Fruit fly (Drosophila melanogaster): ENCODE data around the gene plh.

plh gene

DNA sequence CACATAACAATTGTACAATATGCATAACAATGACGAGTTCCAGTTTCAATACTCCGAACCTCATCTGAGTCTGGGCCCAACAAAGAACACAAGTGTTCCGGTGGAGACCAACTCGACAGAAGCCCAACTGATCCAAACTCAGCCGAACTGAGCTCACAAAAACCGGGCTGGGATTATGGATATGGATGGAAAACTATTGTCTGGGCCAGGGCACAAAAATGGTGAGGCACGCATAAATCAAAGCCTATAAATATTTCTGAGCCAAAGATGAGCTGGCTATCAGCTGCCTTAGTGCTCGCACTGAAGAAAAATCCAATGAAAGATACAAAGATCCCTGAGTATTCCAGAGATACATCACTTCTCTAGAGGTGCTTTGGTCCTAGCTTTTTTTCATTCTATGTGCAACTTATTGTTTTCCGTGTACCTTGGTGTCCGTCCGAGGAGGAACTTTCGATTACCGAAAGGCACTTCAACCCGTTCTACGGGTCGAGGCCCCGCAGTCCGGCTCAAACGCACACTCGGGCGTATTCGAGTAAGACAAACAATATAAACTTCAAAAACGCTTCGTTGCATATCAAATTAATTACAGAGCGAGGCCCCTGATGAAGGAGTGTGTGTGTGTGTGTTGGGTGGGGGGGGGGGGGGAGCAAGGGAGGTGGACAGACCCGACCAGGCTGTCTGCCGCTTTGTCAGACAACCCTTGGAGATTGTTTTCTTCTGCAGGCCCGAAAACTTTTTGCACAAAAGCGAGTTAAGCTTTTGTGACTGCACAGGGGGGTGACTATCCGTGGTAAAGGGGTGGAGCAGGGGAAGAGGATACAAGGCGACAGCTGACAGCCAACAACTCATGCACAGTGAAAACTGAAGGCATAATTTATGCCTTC is 12.9 kb upstream of the plh start (continued):
- no peak for TF ChIP-seq kay (GFP tag; optimal IDR thresholded peaks at IDR 0.05)
- no peak for TF ChIP-seq Lpt (GFP tag; optimal IDR thresholded peaks at IDR 0.05)
- no peak for TF ChIP-seq MBD-R2 (GFP tag; IDR thresholded peaks at IDR 0.05)
- no peak for TF ChIP-seq ranshi (GFP tag; IDR thresholded peaks at IDR 0.05)
- no peak for TF ChIP-seq HHEX (GFP tag; optimal IDR thresholded peaks at IDR 0.05)
- no peak for TF ChIP-seq CG4707 (GFP tag; optimal IDR thresholded peaks at IDR 0.05)
- no peak for TF ChIP-seq CG10274 (GFP tag; optimal IDR thresholded peaks at IDR 0.05)
- TF ChIP-seq CG18599 (GFP tag; optimal IDR thresholded peaks at IDR 0.05) = no peak
- no peak for TF ChIP-seq CG32767 (GFP tag; IDR thresholded peaks at IDR 0.05)
- no peak for TF ChIP-seq tx (GFP tag; optimal IDR thresholded peaks at IDR 0.05)
- TF ChIP-seq Opbp (GFP tag; IDR thresholded peaks at IDR 0.05; ENCODE audit: partially characterized antibody) = no peak
- no peak for TF ChIP-seq CG6683 (GFP tag; optimal IDR thresholded peaks at IDR 0.05)
- no peak for TF ChIP-seq CG12299 (tag; optimal IDR thresholded peaks at IDR 0.05)
- TF ChIP-seq CG31224 (GFP tag; IDR thresholded peaks at IDR 0.05) = no peak
- TF ChIP-seq lilli (GFP tag; optimal IDR thresholded peaks at IDR 0.05) = no peak
- TF ChIP-seq NfI (GFP tag; optimal IDR thresholded peaks at IDR 0.05) = no peak
- TF ChIP-seq CG4730 (GFP tag; IDR thresholded peaks at IDR 0.05) = no peak
- TF ChIP-seq insv (GFP tag; optimal IDR thresholded peaks at IDR 0.05) = no peak
- no peak for TF ChIP-seq CG13296 (GFP tag; optimal IDR thresholded peaks at IDR 0.05)
- peak; percentile 53; the same call in 1 of the 3 replicates for TF ChIP-seq CG2199 (GFP tag; IDR thresholded peaks at IDR 0.05)
- TF ChIP-seq CG2712 (tag; optimal IDR thresholded peaks at IDR 0.05) = peak; percentile 10
- peak in 1 of 2 experiments; percentile 6 for TF ChIP-seq bsh (GFP tag; optimal IDR thresholded peaks at IDR 0.05)
- no peak for TF ChIP-seq Kr (GFP tag; optimal IDR thresholded peaks at IDR 0.05)
- no peak for TF ChIP-seq yki (optimal IDR thresholded peaks at IDR 0.05)
- no peak for TF ChIP-seq CG10321 (GFP tag; IDR thresholded peaks at IDR 0.05)
- no peak for TF ChIP-seq Dip3 (GFP tag; optimal IDR thresholded peaks at IDR 0.05)
- TF ChIP-seq Abd-B (GFP tag; optimal IDR thresholded peaks at IDR 0.05) = no peak
- no peak for TF ChIP-seq fd3F (GFP tag; optimal IDR thresholded peaks at IDR 0.05)
- no peak for TF ChIP-seq CG1529 (GFP tag; optimal IDR thresholded peaks at IDR 0.05)
- TF ChIP-seq CG30431 (GFP tag; optimal IDR thresholded peaks at IDR 0.05) = no peak
- no peak for TF ChIP-seq chn (GFP tag; optimal IDR thresholded peaks at IDR 0.05)
- no peak for TF ChIP-seq CG3407 (GFP tag; optimal IDR thresholded peaks at IDR 0.05)
- no peak for TF ChIP-seq pzg (GFP tag; optimal IDR thresholded peaks at IDR 0.05)
- TF ChIP-seq Blimp-1 (GFP tag; optimal IDR thresholded peaks at IDR 0.05) = peak; percentile 72
- TF ChIP-seq hb (GFP tag; IDR thresholded peaks at IDR 0.05; ENCODE audit: partially characterized antibody) = no peak
- no peak for TF ChIP-seq CG5953 (GFP tag; IDR thresholded peaks at IDR 0.05)
- TF ChIP-seq cwo (GFP tag; optimal IDR thresholded peaks at IDR 0.05) = no peak
- TF ChIP-seq tap (tag; optimal IDR thresholded peaks at IDR 0.05) = no peak
- no peak for TF ChIP-seq CG8359 (GFP tag; optimal IDR thresholded peaks at IDR 0.05; ENCODE audit: borderline replicate concordance)
- TF ChIP-seq pita (GFP tag; optimal IDR thresholded peaks at IDR 0.05) = no peak
- TF ChIP-seq corto (GFP tag; optimal IDR thresholded peaks at IDR 0.05) = no peak
- TF ChIP-seq chinmo (GFP tag; IDR thresholded peaks at IDR 0.05; ENCODE audit: partially characterized antibody) = 0 out of 4 replicates have a peak, but pooled peaks have one; percentile 52
- no peak for TF ChIP-seq Pdp1 (GFP tag; optimal IDR thresholded peaks at IDR 0.05)
- TF ChIP-seq sens (GFP tag) = peak; percentile 54
- peak; percentile 25 for TF ChIP-seq CG12769 (tag; optimal IDR thresholded peaks at IDR 0.05)
- TF ChIP-seq CG30403 (GFP tag; optimal IDR thresholded peaks at IDR 0.05) = no peak
- no peak for TF ChIP-seq shn (GFP tag; optimal IDR thresholded peaks at IDR 0.05)
- TF ChIP-seq H15 (GFP tag; IDR thresholded peaks at IDR 0.05) = no peak
- no peak for TF ChIP-seq CTCF (GFP tag; optimal IDR thresholded peaks at IDR 0.05)
- no peak for TF ChIP-seq CrebB (tag; optimal IDR thresholded peaks at IDR 0.05)
